Fruit fly (Drosophila melanogaster) whole organism, prepupa: ENCODE measurements around the gene CG6287.

Experiments used
- CG11762 ChIP-seq: fragments of 200-800 bp; sonication (Bioruptor generic); optimal IDR thresholded peaks from 3 replicates; lab custom pipeline; 2016; ENCODE audit warnings: missing biosample characterization, missing genetic modification characterization; ENCODE audit not compliant: insufficient read depth
- Eip75B ChIP-seq: fragments of 200-800 bp; sonication (Bioruptor generic); optimal IDR thresholded peaks from 3 replicates; lab custom pipeline; 2016; ENCODE audit warnings: missing biosample characterization, missing genetic modification characterization

DNA sequence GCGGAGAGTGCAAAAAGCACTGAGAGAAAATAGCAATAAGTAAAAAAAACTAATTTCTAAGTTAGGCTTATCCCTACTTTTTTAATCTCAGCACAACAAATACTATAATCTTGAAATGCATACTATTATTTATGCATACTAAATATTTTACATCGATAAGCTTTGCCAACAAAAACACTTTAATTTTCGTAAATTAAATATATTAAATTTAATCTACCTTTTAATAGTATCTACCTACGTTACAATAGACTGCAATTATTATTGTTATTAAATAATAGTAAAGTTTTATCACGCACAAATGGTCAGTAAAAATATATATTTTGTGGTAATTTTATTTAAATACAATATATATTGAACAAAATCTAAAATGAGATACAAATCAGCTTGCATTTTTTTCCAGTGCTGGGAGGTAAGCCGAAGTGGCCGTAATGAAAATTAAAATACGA is 26.6 kb upstream of the CG6287 start:
- peak; percentile 77 for TF ChIP-seq CG11762 (GFP tag; lab: Kevin White, UChicago)
- TF ChIP-seq Eip75B (GFP tag; lab: Kevin White, UChicago): peak; percentile 49
